Worm (Caenorhabditis elegans): Measurements from ENCODE around the gene klp-6.
A peak's percentile ranks its signal among the peaks of the same experiment; 100 is the strongest.

klp-6 gene

ce11 chrIII:5030629-5031028 is at the start of gene klp-6:
klp-6 (plus strand) TSS chrIII:5030929.
- TF ChIP-seq T22C8.4 (GFP tag; IDR thresholded peaks at IDR 0.05), result no peak
- no peak for TF ChIP-seq med-1 (GFP tag; optimal IDR thresholded peaks at IDR 0.05; ENCODE audit: insufficient read depth)
- TF ChIP-seq ztf-23 (GFP tag; IDR thresholded peaks at IDR 0.05), result no peak
- no peak for TF ChIP-seq ref-1 (GFP tag; conservative IDR thresholded peaks at IDR 0.05)
- no peak for TF ChIP-seq flt-1 (GFP tag; IDR thresholded peaks at IDR 0.05)
- no peak for TF ChIP-seq tab-1 (GFP tag; IDR thresholded peaks at IDR 0.05)
- TF ChIP-seq ztf-29 (GFP tag; IDR thresholded peaks at IDR 0.05), result no peak
- no peak for TF ChIP-seq cog-1 (tag; optimal IDR thresholded peaks at IDR 0.05)
- TF ChIP-seq klf-2 (GFP tag; conservative IDR thresholded peaks at IDR 0.05), result no peak

ce11 chrIII:4983961-4984360 is 46.8 kb upstream of the klp-6 start:
- TF ChIP-seq cog-1 (tag; optimal IDR thresholded peaks at IDR 0.05) (no peak), T22C8.4 (GFP tag; IDR thresholded peaks at IDR 0.05) (no peak), ztf-29 (GFP tag; IDR thresholded peaks at IDR 0.05) (no peak), ztf-23 (GFP tag; IDR thresholded peaks at IDR 0.05) (no peak), tab-1 (GFP tag; IDR thresholded peaks at IDR 0.05) (no peak), med-1 (GFP tag; optimal IDR thresholded peaks at IDR 0.05; ENCODE audit: insufficient read depth) (no peak), klf-2 (GFP tag; conservative IDR thresholded peaks at IDR 0.05) (no peak), flt-1 (GFP tag; IDR thresholded peaks at IDR 0.05) (no peak), ref-1 (GFP tag; conservative IDR thresholded peaks at IDR 0.05) (no peak)

DNA sequence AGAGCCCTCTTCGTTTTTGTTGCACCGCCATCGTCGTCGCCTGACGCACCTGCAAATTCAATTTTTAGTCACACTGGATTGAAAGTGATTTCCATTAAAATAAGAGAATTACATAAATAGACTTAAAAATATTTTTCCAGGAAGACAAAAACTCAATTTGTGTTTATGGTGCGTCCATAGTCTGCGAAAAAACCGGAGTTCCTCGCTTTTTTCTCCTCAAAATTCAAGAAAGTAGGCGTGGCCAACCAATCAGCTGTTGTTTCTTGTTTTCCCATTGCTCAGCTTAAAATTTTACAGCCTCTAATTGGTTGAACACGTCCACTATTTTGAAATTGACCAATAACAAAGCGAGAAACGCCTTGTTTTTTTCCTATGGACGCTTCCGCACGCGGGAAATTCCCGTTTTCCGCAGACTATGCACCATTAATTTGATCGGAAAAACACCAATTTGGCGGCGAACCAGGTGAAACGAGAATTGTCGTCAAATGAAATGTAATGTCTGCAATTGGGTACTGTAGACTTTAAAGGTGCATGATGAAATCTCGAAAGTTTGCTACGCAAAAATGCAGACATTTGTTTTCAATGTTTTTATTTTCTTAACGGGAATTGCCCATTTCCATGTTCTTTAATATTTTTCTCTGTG is 46.2 kb upstream of the klp-6 start, which contains the start of gene C27F2.7:
Gene C27F2.7, minus strand, starts transcription at position 51 of the 643 bp plus-strand sequence.
- TF ChIP-seq ztf-23 (GFP tag; IDR thresholded peaks at IDR 0.05) (no peak), flt-1 (GFP tag; IDR thresholded peaks at IDR 0.05) (no peak), ref-1 (GFP tag; conservative IDR thresholded peaks at IDR 0.05) (no peak), cog-1 (tag; optimal IDR thresholded peaks at IDR 0.05) (no peak), T22C8.4 (GFP tag; IDR thresholded peaks at IDR 0.05) (no peak), klf-2 (GFP tag; conservative IDR thresholded peaks at IDR 0.05) (no peak), med-1 (GFP tag; optimal IDR thresholded peaks at IDR 0.05; ENCODE audit: insufficient read depth) (no peak), tab-1 (GFP tag; IDR thresholded peaks at IDR 0.05) (no peak), ztf-29 (GFP tag; IDR thresholded peaks at IDR 0.05) (no peak)

DNA sequence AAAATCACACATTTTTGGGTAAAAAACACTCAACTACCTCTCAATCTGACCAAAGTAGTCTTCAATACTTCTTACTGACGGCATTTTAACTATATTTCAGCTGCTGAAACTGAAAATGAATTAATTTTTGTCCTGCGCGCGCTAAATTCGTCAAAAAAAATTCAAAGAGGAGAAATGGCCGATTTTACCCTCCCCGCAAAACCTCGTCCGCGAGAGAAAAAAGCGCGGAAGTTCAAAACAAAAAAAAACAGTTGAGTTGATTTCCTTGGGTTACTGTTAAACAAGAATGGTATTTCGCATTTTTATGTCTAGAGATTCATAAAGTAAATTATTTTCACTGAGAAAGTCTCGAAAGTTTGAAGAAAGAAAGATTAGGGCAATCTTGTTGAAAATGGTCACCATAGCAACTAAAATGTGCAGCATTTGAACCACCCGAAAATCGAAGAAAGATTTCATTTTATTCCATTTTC is 43.9 kb upstream of the klp-6 start, which contains the start of the genes C27F2.10 and wdr-60:
Gene C27F2.10, minus strand, starts transcription at position 109 of the 470 bp plus-strand sequence.
Gene wdr-60, plus strand, starts transcription at position 420 of the 470 bp plus-strand sequence.
- TF ChIP-seq tab-1 (GFP tag; IDR thresholded peaks at IDR 0.05), result no peak
- 0 out of 2 replicates have a peak, but pooled peaks have one; percentile 42 for TF ChIP-seq flt-1 (GFP tag; IDR thresholded peaks at IDR 0.05)
- TF ChIP-seq ref-1 (GFP tag; conservative IDR thresholded peaks at IDR 0.05), result no peak

DNA sequence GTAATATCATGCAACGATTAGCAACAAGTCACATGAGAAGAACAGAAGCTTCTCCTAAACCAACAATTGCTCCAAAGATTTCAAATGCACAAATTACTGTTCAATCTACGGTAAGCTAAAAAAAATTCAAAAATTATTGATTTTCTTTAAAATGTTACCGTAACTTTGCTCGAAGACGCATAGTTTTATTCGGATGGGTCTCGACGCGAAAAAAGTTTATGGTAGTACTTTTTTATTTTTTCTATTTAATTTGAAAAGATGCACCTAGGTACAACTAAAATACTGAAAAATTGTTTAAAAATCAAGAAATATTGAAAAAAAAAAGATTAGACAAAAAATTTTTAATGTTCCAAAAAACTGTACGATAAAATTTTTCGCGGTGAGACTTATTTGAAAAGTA is 43.1 kb upstream of the klp-6 start:
- TF ChIP-seq klf-2 (GFP tag; conservative IDR thresholded peaks at IDR 0.05) (no peak), flt-1 (GFP tag; IDR thresholded peaks at IDR 0.05) (no peak), med-1 (GFP tag; optimal IDR thresholded peaks at IDR 0.05; ENCODE audit: insufficient read depth) (no peak), T22C8.4 (GFP tag; IDR thresholded peaks at IDR 0.05) (no peak), ztf-29 (GFP tag; IDR thresholded peaks at IDR 0.05) (no peak), ref-1 (GFP tag; conservative IDR thresholded peaks at IDR 0.05) (no peak), tab-1 (GFP tag; IDR thresholded peaks at IDR 0.05) (no peak), ztf-23 (GFP tag; IDR thresholded peaks at IDR 0.05) (no peak), cog-1 (tag; optimal IDR thresholded peaks at IDR 0.05) (no peak)

- TF ChIP-seq flt-1 (GFP tag; IDR thresholded peaks at IDR 0.05) (no peak), T22C8.4 (GFP tag; IDR thresholded peaks at IDR 0.05) (peak; percentile 57; the same call in 1 of the 2 replicates), ref-1 (GFP tag; conservative IDR thresholded peaks at IDR 0.05) (no peak), ztf-23 (GFP tag; IDR thresholded peaks at IDR 0.05) (no peak), cog-1 (tag; optimal IDR thresholded peaks at IDR 0.05) (no peak), med-1 (GFP tag; optimal IDR thresholded peaks at IDR 0.05; ENCODE audit: insufficient read depth) (no peak)
Observed at ce11 chrIII:4998111-4998859, 32.4 kb upstream of the klp-6 start, which contains the start of gene tmem-131. tmem-131 (minus strand) TSS chrIII:4998161.

ce11 chrIII:4998956-4999425 is 31.7 kb upstream of the klp-6 start, which contains the start of gene smcr-8:
smcr-8 (plus strand) TSS chrIII:4999375.
- TF ChIP-seq ztf-29 (GFP tag; IDR thresholded peaks at IDR 0.05) (no peak), med-1 (GFP tag; optimal IDR thresholded peaks at IDR 0.05; ENCODE audit: insufficient read depth) (no peak), T22C8.4 (GFP tag; IDR thresholded peaks at IDR 0.05) (no peak), ztf-23 (GFP tag; IDR thresholded peaks at IDR 0.05) (no peak)

ce11 chrIII:5002231-5002630 is 28.5 kb upstream of the klp-6 start, which contains the start of gene R144.10:
R144.10 (minus strand) TSS chrIII:5002331.
- TF ChIP-seq ztf-29 (GFP tag; IDR thresholded peaks at IDR 0.05) (no peak), klf-2 (GFP tag; conservative IDR thresholded peaks at IDR 0.05) (no peak), tab-1 (GFP tag; IDR thresholded peaks at IDR 0.05) (no peak), med-1 (GFP tag; optimal IDR thresholded peaks at IDR 0.05; ENCODE audit: insufficient read depth) (no peak), flt-1 (GFP tag; IDR thresholded peaks at IDR 0.05) (no peak), cog-1 (tag; optimal IDR thresholded peaks at IDR 0.05) (no peak), T22C8.4 (GFP tag; IDR thresholded peaks at IDR 0.05) (no peak), ref-1 (GFP tag; conservative IDR thresholded peaks at IDR 0.05) (no peak), ztf-23 (GFP tag; IDR thresholded peaks at IDR 0.05) (no peak)

DNA sequence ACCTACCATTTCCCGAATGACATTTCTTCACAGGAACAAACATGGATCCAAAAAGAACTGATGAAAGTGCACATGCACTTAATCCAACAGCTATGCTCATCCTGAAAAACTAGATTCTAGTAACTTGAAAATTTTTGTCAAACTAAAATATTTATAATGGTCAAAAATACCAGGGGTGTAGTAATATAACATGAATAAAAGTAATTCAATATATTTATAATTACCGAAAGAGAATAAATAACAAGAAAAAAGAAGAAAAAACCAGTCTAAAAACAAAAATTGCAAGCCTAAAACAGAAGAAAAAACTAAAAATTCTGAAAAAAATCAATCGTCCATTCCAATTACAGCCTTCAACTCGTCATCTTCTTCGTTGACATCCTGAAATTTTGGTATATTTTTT is 26.1 kb upstream of the klp-6 start, which contains the start of gene R144.6:
Gene R144.6, minus strand, starts transcription at position 101 of the 400 bp plus-strand sequence.
- TF ChIP-seq klf-2 (GFP tag; conservative IDR thresholded peaks at IDR 0.05) (no peak), cog-1 (tag; optimal IDR thresholded peaks at IDR 0.05) (no peak), med-1 (GFP tag; optimal IDR thresholded peaks at IDR 0.05; ENCODE audit: insufficient read depth) (no peak), flt-1 (GFP tag; IDR thresholded peaks at IDR 0.05) (no peak), ref-1 (GFP tag; conservative IDR thresholded peaks at IDR 0.05) (no peak)
